Worm (Caenorhabditis elegans) whole organism, L2 larva: Measurements from ENCODE around the gene sahd-1.

Experiments
- ama-1 ChIP-seq: fragments of 150-350 bp; optimal IDR thresholded peaks from 2 replicates; lab custom pipeline; 2018; ENCODE audit warnings: inconsistent platforms
- ceh-16 ChIP-seq: fragments of 150-350 bp; optimal IDR thresholded peaks from 2 replicates; lab custom pipeline; 2014; ENCODE audit warnings: missing biosample characterization, missing genetic modification characterization
- lin-39 ChIP-seq: fragments of 150-350 bp; optimal IDR thresholded peaks from 2 replicates; lab custom pipeline; 2014; ENCODE audit warnings: missing biosample characterization, missing genetic modification reagents, missing genetic modification characterization
- sma-3 ChIP-seq: sonication (generic microtip); optimal IDR thresholded peaks from 2 replicates; lab custom pipeline; 2016; ENCODE audit warnings: missing genetic modification reagents, missing genetic modification characterization, missing compliant biosample characterization
- snpc-4 ChIP-seq: fragments of 150-350 bp; optimal IDR thresholded peaks from 2 replicates; lab custom pipeline; 2014; ENCODE audit warnings: missing biosample characterization, missing genetic modification characterization
- unc-39 ChIP-seq: fragments of 150-350 bp; optimal IDR thresholded peaks from 2 replicates; lab custom pipeline; 2014; ENCODE audit warnings: missing biosample characterization, missing genetic modification characterization
- unc-55 ChIP-seq: fragments of 150-350 bp; sonication (generic microtip); optimal IDR thresholded peaks from 3 replicates; lab custom pipeline; 2014; ENCODE audit warnings: missing biosample characterization, missing genetic modification reagents, missing genetic modification characterization
- unc-62 ChIP-seq: fragments of 150-350 bp; optimal IDR thresholded peaks from 2 replicates; lab custom pipeline; 2014; ENCODE audit warnings: missing biosample characterization, missing genetic modification reagents, missing genetic modification characterization
- ztf-11 ChIP-seq: sonication (generic microtip); optimal IDR thresholded peaks from 2 replicates; lab custom pipeline; 2017; ENCODE audit warnings: missing biosample characterization, missing genetic modification characterization

ce11 chrII:5554788-5555187 is 40.0 kb upstream of the sahd-1 start:
- TF ChIP-seq unc-62 (GFP tag; lab: Kevin White, UChicago) (no peak), lin-39 (tag; lab: Kevin White, UChicago) (no peak), unc-39 (tag; lab: Kevin White, UChicago) (no peak), sma-3 (GFP tag; lab: Kevin White, UChicago) (no peak), ztf-11 (tag; lab: Kevin White, UChicago) (no peak), ceh-16 (tag; lab: Kevin White, UChicago) (no peak), snpc-4 (tag; lab: Kevin White, UChicago) (no peak), unc-55 (GFP tag; lab: Kevin White, UChicago) (no peak), ama-1 (lab: Kevin White, UChicago) (no peak)
